Worm (Caenorhabditis elegans) whole organism, L4 larva: ENCODE data around the gene F17C11.11.
A peak's percentile ranks its signal among the peaks of the same experiment; 100 is the strongest.

Experiments
- F26F4.8 ChIP-seq: fragments of 200-800 bp; sonication (Bioruptor generic); conservative IDR thresholded peaks from 2 replicates; pipeline ENCODE4 v1.3.6; 2022; ENCODE audit warnings: missing genetic modification characterization, missing compliant biosample characterization
- F44E2.7 ChIP-seq: fragments of 200-800 bp; sonication (Bioruptor generic); IDR thresholded peaks from 2 replicates; pipeline ENCODE4 v2.1.2; 2022; ENCODE audit warnings: missing genetic modification characterization, missing compliant biosample characterization
- R02D3.7 ChIP-seq: fragments of 150-350 bp; sonication (generic microtip); optimal IDR thresholded peaks from 3 replicates; lab custom pipeline; 2014; ENCODE audit warnings: missing biosample characterization, missing genetic modification characterization
- T20F7.1 ChIP-seq: fragments of 200-800 bp; sonication (Bioruptor generic); optimal IDR thresholded peaks from 2 replicates; lab custom pipeline; 2018; ENCODE audit warnings: mild to moderate bottlenecking, missing genetic modification characterization, missing compliant biosample characterization
- T26A8.4 ChIP-seq: fragments of 200-800 bp; sonication (Bioruptor generic); IDR thresholded peaks from 2 replicates; pipeline ENCODE4 v1.3.6; 2022; ENCODE audit warnings: missing genetic modification characterization, missing compliant biosample characterization
- Y48G9A.11 ChIP-seq: fragments of 200-800 bp; sonication (Bioruptor generic); IDR thresholded peaks from 2 replicates; pipeline ENCODE4 v1.3.6; 2022; ENCODE audit warnings: missing genetic modification reagents, missing genetic modification characterization, missing compliant biosample characterization
- Y5F2A.4 ChIP-seq: fragments of 200-800 bp; sonication (Bioruptor generic); optimal IDR thresholded peaks from 2 replicates; lab custom pipeline; 2018; ENCODE audit warnings: mild to moderate bottlenecking, missing genetic modification characterization, missing compliant biosample characterization
- aha-1 ChIP-seq: fragments of 150-350 bp; peaks from one replicate; lab custom pipeline; 2014; ENCODE audit warnings: missing biosample characterization, missing genetic modification characterization
- attf-4 ChIP-seq: sonication (generic microtip); optimal IDR thresholded peaks from 3 replicates; lab custom pipeline; 2017; ENCODE audit warnings: missing biosample characterization, missing genetic modification characterization
- ceh-28 ChIP-seq: fragments of 150-350 bp; optimal IDR thresholded peaks from 2 replicates; lab custom pipeline; 2014; ENCODE audit warnings: missing biosample characterization, missing genetic modification reagents, missing genetic modification characterization
- ceh-44 ChIP-seq: fragments of 200-800 bp; sonication (Bioruptor generic); IDR thresholded peaks from 2 replicates; pipeline ENCODE4 v1.3.6; 2022; ENCODE audit warnings: missing genetic modification reagents, missing genetic modification characterization, missing compliant biosample characterization
- ceh-62 ChIP-seq: sonication (generic microtip); optimal IDR thresholded peaks from 2 replicates; lab custom pipeline; 2017; ENCODE audit warnings: missing biosample characterization, missing genetic modification characterization
- ceh-82 ChIP-seq: sonication (generic microtip); optimal IDR thresholded peaks from 2 replicates; lab custom pipeline; 2017; ENCODE audit warnings: missing biosample characterization, missing genetic modification characterization
- daf-12 ChIP-seq: fragments of 150-350 bp; optimal IDR thresholded peaks from 2 replicates; lab custom pipeline; 2014; ENCODE audit warnings: missing biosample characterization, missing genetic modification reagents, missing genetic modification characterization
- daf-16 ChIP-seq, 3 experiments: sonication (generic microtip); optimal IDR thresholded peaks; 2 replicates each; lab custom pipeline; 2016 to 2017; ENCODE audit warnings: missing genetic modification characterization in 3 of 3, missing genetic modification reagents in 3 of 3, mild to moderate bottlenecking in 2 of 3, missing compliant biosample characterization in 2 of 3, missing biosample characterization in 1 of 3, moderate library complexity in 1 of 3
- dmd-8 ChIP-seq: fragments of 200-800 bp; sonication (Bioruptor generic); IDR thresholded peaks from 2 replicates; pipeline ENCODE4 v1.3.6; 2022; ENCODE audit warnings: missing genetic modification characterization, missing compliant biosample characterization
- dpl-1 ChIP-seq: fragments of 150-350 bp; optimal IDR thresholded peaks from 2 replicates; lab custom pipeline; 2014; ENCODE audit warnings: missing biosample characterization, missing genetic modification reagents, missing genetic modification characterization
- duxl-1 ChIP-seq: sonication (generic microtip); optimal IDR thresholded peaks from 2 replicates; lab custom pipeline; 2016; ENCODE audit warnings: mild to moderate bottlenecking, missing genetic modification characterization, moderate library complexity, missing compliant biosample characterization; ENCODE audit not compliant: poor library complexity
- dve-1 ChIP-seq: sonication (generic microtip); optimal IDR thresholded peaks from 2 replicates; lab custom pipeline; 2017; ENCODE audit warnings: antibody characterized with exemption, mild to moderate bottlenecking, missing genetic modification characterization, missing compliant biosample characterization; ENCODE audit not compliant: insufficient read depth
- egl-43 ChIP-seq: fragments of 200-800 bp; sonication (Bioruptor generic); IDR thresholded peaks from 2 replicates; pipeline ENCODE4 v1.3.6; 2022; ENCODE audit warnings: missing genetic modification reagents, missing genetic modification characterization, missing compliant biosample characterization
- fkh-10 ChIP-seq: fragments of 150-350 bp; optimal IDR thresholded peaks from 2 replicates; lab custom pipeline; 2014; ENCODE audit warnings: missing biosample characterization, missing genetic modification reagents, missing genetic modification characterization
- hlh-11 ChIP-seq: fragments of 200-800 bp; sonication (Bioruptor generic); optimal IDR thresholded peaks from 2 replicates; lab custom pipeline; 2018; ENCODE audit warnings: mild to moderate bottlenecking, missing genetic modification characterization, missing compliant biosample characterization
- jun-1 ChIP-seq: fragments of 150-350 bp; optimal IDR thresholded peaks from 2 replicates; lab custom pipeline; 2014; ENCODE audit warnings: missing biosample characterization, missing genetic modification reagents, missing genetic modification characterization
- lin-29 ChIP-seq: fragments of 200-800 bp; sonication (Bioruptor generic); IDR thresholded peaks from 2 replicates; pipeline ENCODE4 v1.3.6; 2022; ENCODE audit warnings: missing genetic modification reagents, missing genetic modification characterization, missing compliant biosample characterization
- lir-3 ChIP-seq: sonication (generic microtip); optimal IDR thresholded peaks from 2 replicates; lab custom pipeline; 2016; ENCODE audit warnings: mild to moderate bottlenecking, missing genetic modification characterization, missing compliant biosample characterization
- lsy-2 ChIP-seq, 2 experiments: fragments of 150-350 bp in 1 of 2; sonication (generic microtip) in 1 of 2; optimal IDR thresholded peaks; 2 replicates each; lab custom pipeline; 2014 to 2017; ENCODE audit warnings: missing biosample characterization in 2 of 2, missing genetic modification characterization in 2 of 2
- madf-5 ChIP-seq, 2 experiments: fragments of 200-800 bp; sonication (Bioruptor generic); IDR thresholded peaks; 2 replicates each; pipeline ENCODE4 v1.3.6; 2022; ENCODE audit warnings: missing compliant biosample characterization in 2 of 2, missing genetic modification characterization in 2 of 2
- madf-9 ChIP-seq: fragments of 200-800 bp; sonication (Bioruptor generic); conservative IDR thresholded peaks from 2 replicates; pipeline ENCODE4 v1.3.6; 2022; ENCODE audit warnings: missing genetic modification reagents, missing genetic modification characterization, missing compliant biosample characterization
- mes-2 ChIP-seq: sonication (generic microtip); optimal IDR thresholded peaks from 2 replicates; lab custom pipeline; 2016; ENCODE audit warnings: missing genotype, mild to moderate bottlenecking, missing genetic modification characterization, missing compliant biosample characterization; ENCODE audit not compliant: poor library complexity, severe bottlenecking
- mxl-3 ChIP-seq: fragments of 200-800 bp; sonication (Bioruptor generic); optimal IDR thresholded peaks from 2 replicates; lab custom pipeline; 2018; ENCODE audit warnings: mild to moderate bottlenecking, missing genetic modification characterization, missing compliant biosample characterization
- nhr-10 ChIP-seq: fragments of 150-350 bp; optimal IDR thresholded peaks from 2 replicates; lab custom pipeline; 2014; ENCODE audit warnings: missing biosample characterization, missing genetic modification characterization
- nhr-102 ChIP-seq: sonication (generic microtip); optimal IDR thresholded peaks from 2 replicates; lab custom pipeline; 2016; ENCODE audit warnings: mild to moderate bottlenecking, missing genetic modification characterization, moderate library complexity, missing compliant biosample characterization
- nhr-11 ChIP-seq: fragments of 150-350 bp; optimal IDR thresholded peaks from 2 replicates; lab custom pipeline; 2014; ENCODE audit warnings: missing biosample characterization, missing genetic modification characterization
- nhr-76 ChIP-seq: fragments of 150-350 bp; optimal IDR thresholded peaks from 2 replicates; lab custom pipeline; 2014; ENCODE audit warnings: missing biosample characterization, missing genetic modification characterization
- nhr-77 ChIP-seq: fragments of 150-350 bp; optimal IDR thresholded peaks from 2 replicates; lab custom pipeline; 2014; ENCODE audit warnings: missing biosample characterization, missing genetic modification characterization
- pha-4 ChIP-seq, 2 experiments: fragments of 150-350 bp in 1 of 2; fragments of 200-800 bp in 1 of 2; sonication (Bioruptor generic) in 1 of 2; IDR thresholded peaks in 1 of 2; optimal IDR thresholded peaks in 1 of 2; 2 replicates each; pipeline versions ENCODE4 v1.3.6 to Lab custom; 2014 to 2022; ENCODE audit warnings: missing genetic modification characterization in 2 of 2, missing genetic modification reagents in 2 of 2, missing biosample characterization in 1 of 2, missing compliant biosample characterization in 1 of 2
- php-3 ChIP-seq: fragments of 200-800 bp; sonication (Bioruptor generic); IDR thresholded peaks from 2 replicates; pipeline ENCODE4 v1.3.6; 2022; ENCODE audit warnings: missing genetic modification reagents, missing genetic modification characterization, missing compliant biosample characterization
- rbr-2 ChIP-seq: sonication (generic microtip); optimal IDR thresholded peaks from 2 replicates; lab custom pipeline; 2016; ENCODE audit warnings: missing genotype, missing genetic modification characterization, missing compliant biosample characterization
- spr-3 ChIP-seq: fragments of 200-800 bp; sonication (Bioruptor generic); optimal IDR thresholded peaks from 2 replicates; lab custom pipeline; 2018; ENCODE audit warnings: mild to moderate bottlenecking, missing genetic modification characterization, missing compliant biosample characterization
- unc-39 ChIP-seq: sonication (generic microtip); optimal IDR thresholded peaks from 2 replicates; lab custom pipeline; 2017; ENCODE audit warnings: missing biosample characterization, missing genetic modification characterization
- unc-62 ChIP-seq, 3 experiments: fragments of 150-350 bp in 1 of 3; sonication (generic microtip); optimal IDR thresholded peaks in 2 of 3; peaks in 1 of 3; 1 replicate in 1 of 3; 2 replicates in 2 of 3; lab custom pipeline; 2014 to 2017; ENCODE audit warnings: missing biosample characterization in 3 of 3, missing genetic modification characterization in 3 of 3, missing genetic modification reagents in 3 of 3, missing genotype in 1 of 3
- vab-7 ChIP-seq: fragments of 200-800 bp; sonication (Bioruptor generic); IDR thresholded peaks from 2 replicates; pipeline ENCODE4 v1.3.6; 2022; ENCODE audit warnings: missing genetic modification reagents, missing genetic modification characterization, missing compliant biosample characterization
- zag-1 ChIP-seq: fragments of 150-350 bp; optimal IDR thresholded peaks from 2 replicates; lab custom pipeline; 2014; ENCODE audit warnings: missing biosample characterization, missing genetic modification characterization
- zfp-2 ChIP-seq: sonication (generic microtip); optimal IDR thresholded peaks from 2 replicates; lab custom pipeline; 2016; ENCODE audit warnings: mild to moderate bottlenecking, missing genetic modification characterization, missing compliant biosample characterization
- ztf-7 ChIP-seq: fragments of 150-350 bp; optimal IDR thresholded peaks from 2 replicates; lab custom pipeline; 2014; ENCODE audit warnings: missing biosample characterization, missing genetic modification characterization

F17C11.11 gene

ce11 chrV:10894601-10895000, 44.0 kb downstream of the F17C11.11 start, which contains the start of the genes F32D8.14 and F32D8.5 (continued):
- TF ChIP-seq unc-62 (GFP tag; optimal IDR thresholded peaks at IDR 0.05 in 1 of 2; lab: Kevin White, UChicago) (peak in 1 of 2 experiments; percentile 84), unc-62 (tag; optimal IDR thresholded peaks at IDR 0.05; lab: Kevin White, UChicago) (no peak), zfp-2 (tag; lab: Kevin White, UChicago) (no peak), duxl-1 (tag; lab: Kevin White, UChicago) (peak; percentile 74), T20F7.1 (GFP tag; lab: Kevin White, UChicago) (peak; percentile 64), php-3 (no peak), nhr-11 (tag; lab: Kevin White, UChicago) (peak; percentile 30), nhr-10 (tag; lab: Kevin White, UChicago) (no peak), mes-2 (tag; lab: Kevin White, UChicago) (peak; percentile 98), madf-9 (GFP tag; lab: Robert Waterston, UW) (0 out of 2 replicates have a peak, but pooled peaks have one; percentile 32), ceh-28 (tag; lab: Kevin White, UChicago) (no peak), ztf-7 (tag; lab: Kevin White, UChicago) (peak; percentile 56), fkh-10 (GFP tag; lab: Kevin White, UChicago) (no peak), T26A8.4 (peak; percentile 59), jun-1 (tag; lab: Kevin White, UChicago) (no peak), mxl-3 (GFP tag; lab: Kevin White, UChicago) (peak; percentile 50), unc-39 (no peak), aha-1 (tag; lab: Kevin White, UChicago) (peak; percentile 89), rbr-2 (tag; lab: Kevin White, UChicago) (peak; percentile 54)
- TF ChIP-seq, all 104 proteins: peak for 38

DNA sequence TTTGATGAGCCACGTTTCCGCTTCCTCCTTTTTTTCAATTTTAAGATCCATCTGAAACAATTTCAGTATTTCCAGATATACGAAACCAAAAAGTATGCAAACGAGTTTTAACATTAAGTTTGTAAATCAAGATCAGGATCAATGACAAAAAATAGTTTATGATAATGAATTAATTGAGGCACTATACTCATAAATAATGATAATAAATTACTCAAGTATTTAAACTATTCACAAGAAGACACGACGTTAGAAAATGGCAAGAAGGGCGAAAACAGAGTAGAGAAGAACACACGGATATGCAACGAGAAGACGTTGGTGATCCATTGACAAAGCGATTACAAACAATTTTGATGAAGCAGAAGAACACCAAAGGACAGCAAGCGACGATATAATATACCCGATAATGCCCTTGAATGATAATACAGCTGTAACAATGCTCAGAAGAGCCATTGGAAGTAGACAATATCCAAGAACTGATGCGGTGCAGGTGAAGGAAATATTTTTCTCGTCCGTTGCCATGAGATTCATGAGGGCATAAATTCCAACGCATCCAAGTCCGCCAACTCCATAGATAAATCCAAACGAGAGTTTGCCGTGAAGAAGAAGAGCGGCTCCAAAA, 45.0 kb downstream of the F17C11.11 start, which contains the start of gene F32D8.4:
TSS of gene F32D8.4 (minus strand) at position 51 of the 619 bp plus-strand sequence.
- TF ChIP-seq aha-1 (tag; lab: Kevin White, UChicago) = peak; percentile 57
- no peak for TF ChIP-seq unc-62 (GFP tag; optimal IDR thresholded peaks at IDR 0.05 in 1 of 2; lab: Kevin White, UChicago)
- no peak for TF ChIP-seq unc-62 (tag; optimal IDR thresholded peaks at IDR 0.05; lab: Kevin White, UChicago)
- TF ChIP-seq, all 104 proteins: peak for 1

ce11 chrV:10890980-10891379, 47.6 kb downstream of the F17C11.11 start, which contains the start of gene F32D8.12:
TSS of gene F32D8.12 (minus strand) at chrV:10891027.
- TF ChIP-seq vab-7 (no peak), ceh-62 (tag; lab: Kevin White, UChicago) (no peak), ceh-44 (no peak), lin-29 (GFP tag; lab: Robert Waterston, UW) (no peak), nhr-76 (tag; lab: Kevin White, UChicago) (no peak), T20F7.1 (GFP tag; lab: Kevin White, UChicago) (no peak), Y5F2A.4 (no peak), daf-16 (GFP tag; optimal IDR thresholded peaks at IDR 0.05; lab: Kevin White, UChicago) (no peak), daf-16 (tag; optimal IDR thresholded peaks at IDR 0.05; lab: Kevin White, UChicago) (peak; percentile 58), hlh-11 (tag; lab: Kevin White, UChicago) (peak; percentile 45), lir-3 (tag; lab: Kevin White, UChicago) (no peak), nhr-102 (tag; lab: Kevin White, UChicago) (no peak), attf-4 (tag; lab: Kevin White, UChicago) (no peak), spr-3 (no peak), F26F4.8 (GFP tag; lab: Robert Waterston, UW) (no peak), nhr-77 (tag; lab: Kevin White, UChicago) (peak; percentile 22), dpl-1 (GFP tag; lab: Kevin White, UChicago) (no peak), egl-43 (no peak), duxl-1 (tag; lab: Kevin White, UChicago) (peak; percentile 13), R02D3.7 (tag; lab: Kevin White, UChicago) (no peak), T26A8.4 (no peak), Y48G9A.11 (GFP tag; lab: Robert Waterston, UW) (no peak), pha-4 (GFP tag; IDR thresholded peaks at IDR 0.05; lab: Robert Waterston, UW) (no peak), pha-4 (tag; optimal IDR thresholded peaks at IDR 0.05; lab: Kevin White, UChicago) (no peak), dve-1 (tag; lab: Kevin White, UChicago) (peak; percentile 61), daf-12 (tag; lab: Kevin White, UChicago) (no peak), ceh-82 (tag; lab: Kevin White, UChicago) (no peak), F44E2.7 (GFP tag; lab: Robert Waterston, UW) (no peak), dmd-8 (no peak), lsy-2 (tag; optimal IDR thresholded peaks at IDR 0.05; lab: Kevin White, UChicago) (peak in 1 of 2 experiments; percentile 57), zag-1 (tag; lab: Kevin White, UChicago) (no peak), madf-5 (GFP tag; IDR thresholded peaks at IDR 0.05; lab: Robert Waterston, UW) (no peak)
